7 worm cellular contexts compared by ENCODE assay signal in genomic region chrV:4844591-4844990, ce11.
TF ChIP-seq lines count a peak whose summit lies in the region.

Gene abhd-5.2, plus strand, starts transcription at chrV:4844685.

TF ChIP-seq in whole organism, L1 larva, 84 proteins besides CTCF, POLR2A, EP300 and RAD21 (continues in another document):
- no peak for TF ChIP-seq fos-1 (tag; optimal IDR thresholded peaks at IDR 0.05; lab: Kevin White, UChicago)
- no peak; the same call in 1 of the 2 replicates for TF ChIP-seq nhr-19 (GFP tag; conservative IDR thresholded peaks at IDR 0.05; lab: Robert Waterston, UW)
- TF ChIP-seq fkh-4 (tag; optimal IDR thresholded peaks at IDR 0.05; lab: Kevin White, UChicago; ENCODE audit: borderline replicate concordance), result no peak
- peak; percentile 50 for TF ChIP-seq nhr-47 (tag; optimal IDR thresholded peaks at IDR 0.05; lab: Kevin White, UChicago)
- peak; percentile 55 to 60 for TF ChIP-seq efl-1 (optimal IDR thresholded peaks at IDR 0.05; lab: Kevin White, UChicago)
- TF ChIP-seq efl-1 (GFP tag; optimal IDR thresholded peaks at IDR 0.05 in 1 of 2; lab: Kevin White, UChicago), result peak in 1 of 2 experiments; percentile 50
- TF ChIP-seq Y116A8C.19 (tag; optimal IDR thresholded peaks at IDR 0.05; lab: Kevin White, UChicago; ENCODE audit: borderline replicate concordance), result no peak
- peak; percentile 70 for TF ChIP-seq mep-1 (tag; optimal IDR thresholded peaks at IDR 0.05; lab: Kevin White, UChicago)
- TF ChIP-seq elt-2 (tag; optimal IDR thresholded peaks at IDR 0.05; lab: Kevin White, UChicago), result no peak
- peak; percentile 15 for TF ChIP-seq unc-86 (tag; optimal IDR thresholded peaks at IDR 0.05; lab: Kevin White, UChicago)
- TF ChIP-seq ceh-8 (GFP tag; optimal IDR thresholded peaks at IDR 0.05; lab: Kevin White, UChicago), result no peak
- TF ChIP-seq isw-1 (GFP tag; IDR thresholded peaks at IDR 0.05; lab: Robert Waterston, UW), result peak; percentile 39

TF ChIP-seq in whole organism, L2 larva, 48 proteins besides CTCF, POLR2A, EP300 and RAD21 (continues in another document):
- TF ChIP-seq nhr-12 (tag; optimal IDR thresholded peaks at IDR 0.05; lab: Kevin White, UChicago) (no peak), nhr-6 (tag; optimal IDR thresholded peaks at IDR 0.05; lab: Kevin White, UChicago) (no peak), sma-3 (GFP tag; optimal IDR thresholded peaks at IDR 0.05; lab: Kevin White, UChicago) (peak; percentile 12), snpc-4 (tag; optimal IDR thresholded peaks at IDR 0.05; lab: Kevin White, UChicago) (no peak), aly-2 (tag; optimal IDR thresholded peaks at IDR 0.05; lab: Kevin White, UChicago) (no peak), sma-9 (GFP tag; optimal IDR thresholded peaks at IDR 0.05; lab: Kevin White, UChicago) (peak; percentile 45), sma-9 (tag; optimal IDR thresholded peaks at IDR 0.05; lab: Kevin White, UChicago) (no peak), mbf-1 (tag; optimal IDR thresholded peaks at IDR 0.05; lab: Kevin White, UChicago) (no peak), ceh-82 (tag; optimal IDR thresholded peaks at IDR 0.05; lab: Kevin White, UChicago) (no peak), lin-13 (GFP tag; optimal IDR thresholded peaks at IDR 0.05; lab: Kevin White, UChicago) (no peak), lin-39 (tag; optimal IDR thresholded peaks at IDR 0.05; lab: Kevin White, UChicago) (no peak), blmp-1 (tag; optimal IDR thresholded peaks at IDR 0.05; lab: Kevin White, UChicago; ENCODE audit: insufficient read depth) (no peak), nhr-21 (tag; optimal IDR thresholded peaks at IDR 0.05; lab: Kevin White, UChicago) (no peak), unc-55 (GFP tag; optimal IDR thresholded peaks at IDR 0.05; lab: Kevin White, UChicago) (peak; percentile 66)

TF ChIP-seq in whole organism, L3 larva, 47 proteins besides CTCF, POLR2A, EP300 and RAD21:
- TF ChIP-seq nhr-23 (tag; optimal IDR thresholded peaks at IDR 0.05; lab: Kevin White, UChicago) (peak; percentile 8), hmg-11 (tag; optimal IDR thresholded peaks at IDR 0.05; lab: Kevin White, UChicago) (peak; percentile 55), pqm-1 (tag; optimal IDR thresholded peaks at IDR 0.05; lab: Kevin White, UChicago) (peak; percentile 39), nfya-1 (tag; optimal IDR thresholded peaks at IDR 0.05; lab: Kevin White, UChicago; ENCODE audit: insufficient read depth) (peak; percentile 62), nhr-25 (tag; optimal IDR thresholded peaks at IDR 0.05; lab: Kevin White, UChicago) (peak; percentile 37), lsy-12 (tag; optimal IDR thresholded peaks at IDR 0.05; lab: Kevin White, UChicago) (no peak), pha-4 (tag; optimal IDR thresholded peaks at IDR 0.05; lab: Kevin White, UChicago) (peak; percentile 50), lin-39 (tag; optimal IDR thresholded peaks at IDR 0.05; lab: Kevin White, UChicago) (peak; percentile 48), snpc-4 (tag; optimal IDR thresholded peaks at IDR 0.05; lab: Kevin White, UChicago) (peak; percentile 48), elt-2 (tag; optimal IDR thresholded peaks at IDR 0.05; lab: Kevin White, UChicago) (peak; percentile 26), ceh-28 (tag; optimal IDR thresholded peaks at IDR 0.05; lab: Kevin White, UChicago) (peak; percentile 26), sea-2 (GFP tag; optimal IDR thresholded peaks at IDR 0.05; lab: Kevin White, UChicago) (no peak), lin-15B (tag; optimal IDR thresholded peaks at IDR 0.05; lab: Kevin White, UChicago) (peak; percentile 29), ama-1 (optimal IDR thresholded peaks at IDR 0.05; lab: Kevin White, UChicago) (no peak)

TF ChIP-seq in whole organism, L4 larva, 104 proteins besides CTCF, POLR2A, EP300 and RAD21 (continues in another document):
- TF ChIP-seq mes-2 (tag; optimal IDR thresholded peaks at IDR 0.05; lab: Kevin White, UChicago; ENCODE audit: poor library complexity, severe bottlenecking) (peak; percentile 32), ctbp-1 (GFP tag; IDR thresholded peaks at IDR 0.05; lab: Robert Waterston, UW) (no peak), nhr-237 (tag; optimal IDR thresholded peaks at IDR 0.05; lab: Kevin White, UChicago) (no peak), ceh-82 (tag; optimal IDR thresholded peaks at IDR 0.05; lab: Kevin White, UChicago) (no peak), nhr-48 (tag; optimal IDR thresholded peaks at IDR 0.05; lab: Kevin White, UChicago) (no peak), zip-11 (GFP tag; IDR thresholded peaks at IDR 0.05; lab: Robert Waterston, UW) (no peak), spr-1 (tag; optimal IDR thresholded peaks at IDR 0.05; lab: Kevin White, UChicago) (no peak), lin-1 (GFP tag; IDR thresholded peaks at IDR 0.05; lab: Robert Waterston, UW) (no peak), lsy-2 (tag; optimal IDR thresholded peaks at IDR 0.05; lab: Kevin White, UChicago) (no peak), lin-38 (GFP tag; IDR thresholded peaks at IDR 0.05; lab: Robert Waterston, UW) (no peak), lin-15B (tag; optimal IDR thresholded peaks at IDR 0.05; lab: Kevin White, UChicago) (no peak), nhr-6 (tag; optimal IDR thresholded peaks at IDR 0.05; lab: Kevin White, UChicago) (no peak), nhr-111 (GFP tag; optimal IDR thresholded peaks at IDR 0.05; lab: Kevin White, UChicago) (no peak), Y75B8A.6 (GFP tag; IDR thresholded peaks at IDR 0.05; lab: Robert Waterston, UW) (no peak), unc-39 (tag; optimal IDR thresholded peaks at IDR 0.05; lab: Kevin White, UChicago) (no peak)

TF ChIP-seq in whole organism, late embryonic, 69 proteins besides CTCF, POLR2A, EP300 and RAD21:
- TF ChIP-seq unc-55 (GFP tag; optimal IDR thresholded peaks at IDR 0.05; lab: Kevin White, UChicago), result peak; percentile 51
- peak; percentile 89 for TF ChIP-seq hlh-30 (tag; optimal IDR thresholded peaks at IDR 0.05; lab: Kevin White, UChicago; ENCODE audit: insufficient read depth)
- no peak for TF ChIP-seq elt-2 (tag; optimal IDR thresholded peaks at IDR 0.05; lab: Kevin White, UChicago)
- TF ChIP-seq npax-4 (tag; optimal IDR thresholded peaks at IDR 0.05; lab: Kevin White, UChicago), result no peak
- no peak for TF ChIP-seq ceh-31 (tag; optimal IDR thresholded peaks at IDR 0.05; lab: Kevin White, UChicago)

TF ChIP-seq in whole organism, mixed stage, embryonic, 35 proteins besides CTCF, POLR2A, EP300 and RAD21:
- TF ChIP-seq ces-1 (GFP tag; optimal IDR thresholded peaks at IDR 0.05; lab: Kevin White, UChicago) (peak; percentile 37), hlh-1 (tag; optimal IDR thresholded peaks at IDR 0.05; lab: Kevin White, UChicago) (no peak)
TF ChIP-seq in whole organism, mixed stage, embryonic: peak in this region for 1.

TF ChIP-seq in whole organism, young adult, 124 proteins besides CTCF, POLR2A, EP300 and RAD21:
- TF ChIP-seq T26A5.8 (tag; optimal IDR thresholded peaks at IDR 0.05; lab: Kevin White, UChicago) (no peak), him-1 (tag; optimal IDR thresholded peaks at IDR 0.05; lab: Kevin White, UChicago) (no peak), K12H6.12 (tag; optimal IDR thresholded peaks at IDR 0.05; lab: Kevin White, UChicago) (peak; percentile 2), bed-1 (GFP tag; IDR thresholded peaks at IDR 0.05; lab: Robert Waterston, UW) (no peak), hlh-12 (tag; optimal IDR thresholded peaks at IDR 0.05; lab: Kevin White, UChicago) (no peak), lin-40 (tag; optimal IDR thresholded peaks at IDR 0.05; lab: Kevin White, UChicago) (peak; percentile 8), tlf-1 (GFP tag; optimal IDR thresholded peaks at IDR 0.05; lab: Kevin White, UChicago) (no peak), rcor-1 (GFP tag; IDR thresholded peaks at IDR 0.05; lab: Robert Waterston, UW) (0 out of 2 replicates have a peak, but pooled peaks have one; percentile 12), Y79H2A.3 (GFP tag; conservative IDR thresholded peaks at IDR 0.05; lab: Robert Waterston, UW) (no peak), hmg-1.2 (GFP tag; IDR thresholded peaks at IDR 0.05; lab: Robert Waterston, UW) (peak; percentile 81), chd-7 (tag; optimal IDR thresholded peaks at IDR 0.05; lab: Kevin White, UChicago) (no peak), nhr-80 (tag; optimal IDR thresholded peaks at IDR 0.05; lab: Kevin White, UChicago) (peak; percentile 70), dox-1 (GFP tag; IDR thresholded peaks at IDR 0.05; lab: Robert Waterston, UW) (peak; percentile 22; the same call in 1 of the 2 replicates), cebp-1 (GFP tag; IDR thresholded peaks at IDR 0.05; lab: Robert Waterston, UW) (peak; percentile 99), cebp-1 (tag; optimal IDR thresholded peaks at IDR 0.05; lab: Kevin White, UChicago) (peak; percentile 100), lin-54 (GFP tag; optimal IDR thresholded peaks at IDR 0.05; lab: Kevin White, UChicago) (peak; percentile 14), repo-1 (tag; optimal IDR thresholded peaks at IDR 0.05; lab: Kevin White, UChicago) (no peak), ZK185.1 (tag; optimal IDR thresholded peaks at IDR 0.05; lab: Kevin White, UChicago; ENCODE audit: poor library complexity, severe bottlenecking) (no peak), zfh-2 (GFP tag; conservative IDR thresholded peaks at IDR 0.05; lab: Robert Waterston, UW) (no peak), hsf-1 (GFP tag; IDR thresholded peaks at IDR 0.05; lab: Robert Waterston, UW) (no peak), attf-5 (GFP tag; optimal IDR thresholded peaks at IDR 0.05; lab: Kevin White, UChicago) (peak; percentile 67), sdz-38 (tag; optimal IDR thresholded peaks at IDR 0.05; lab: Kevin White, UChicago) (no peak)
